Worm (Caenorhabditis elegans): ENCODE measurements around the gene R06B9.5.

- no peak for TF ChIP-seq W03F9.2 (tag; optimal IDR thresholded peaks at IDR 0.05)
- no peak for TF ChIP-seq him-1 (tag; optimal IDR thresholded peaks at IDR 0.05)
- TF ChIP-seq dao-5 (tag; optimal IDR thresholded peaks at IDR 0.05) = no peak
Measured at ce11 chrII:13713239-13713638, 22.9 kb upstream of the R06B9.5 start.

All from whole organism, L4/young adult.